Worm (Caenorhabditis elegans) whole organism, L4 larva: ENCODE data around the gene ttr-51.

ENCODE experiments used
- F49E8.2 ChIP-seq: sonication (generic microtip); optimal IDR thresholded peaks from 2 replicates; lab custom pipeline; 2016; ENCODE audit warnings: missing compliant biosample characterization, mild to moderate bottlenecking, missing genetic modification characterization, borderline replicate concordance
- T20F7.1 ChIP-seq: fragments of 200-800 bp; sonication (Bioruptor generic); optimal IDR thresholded peaks from 2 replicates; lab custom pipeline; 2018; ENCODE audit warnings: mild to moderate bottlenecking, missing genetic modification characterization, missing compliant biosample characterization
- aha-1 ChIP-seq: fragments of 150-350 bp; peaks from one replicate; lab custom pipeline; 2014; ENCODE audit warnings: missing biosample characterization, missing genetic modification characterization
- ama-1 ChIP-seq: fragments of 150-350 bp; optimal IDR thresholded peaks from 2 replicates; lab custom pipeline; 2014; ENCODE audit warnings: inconsistent platforms, mixed read lengths
- arid-1 ChIP-seq: fragments of 200-800 bp; sonication (Bioruptor generic); conservative IDR thresholded peaks from 2 replicates; pipeline ENCODE4 v1.3.6; 2022; ENCODE audit warnings: missing genetic modification reagents, missing genetic modification characterization, missing compliant biosample characterization
- ceh-20 ChIP-seq: fragments of 200-800 bp; sonication (Bioruptor generic); IDR thresholded peaks from 2 replicates; pipeline ENCODE4 v1.3.6; 2022; ENCODE audit warnings: missing genetic modification reagents, missing genetic modification characterization, missing compliant biosample characterization
- ceh-28 ChIP-seq: fragments of 150-350 bp; optimal IDR thresholded peaks from 2 replicates; lab custom pipeline; 2014; ENCODE audit warnings: missing biosample characterization, missing genetic modification reagents, missing genetic modification characterization
- ceh-62 ChIP-seq: sonication (generic microtip); optimal IDR thresholded peaks from 2 replicates; lab custom pipeline; 2017; ENCODE audit warnings: missing biosample characterization, missing genetic modification characterization
- daf-12 ChIP-seq: fragments of 150-350 bp; optimal IDR thresholded peaks from 2 replicates; lab custom pipeline; 2014; ENCODE audit warnings: missing biosample characterization, missing genetic modification reagents, missing genetic modification characterization
- daf-16 ChIP-seq, 3 experiments: sonication (generic microtip); optimal IDR thresholded peaks; 2 replicates each; lab custom pipeline; 2016 to 2017; ENCODE audit warnings: missing genetic modification characterization in 3 of 3, missing genetic modification reagents in 3 of 3, mild to moderate bottlenecking in 2 of 3, missing compliant biosample characterization in 2 of 3, missing biosample characterization in 1 of 3, moderate library complexity in 1 of 3
- daf-8 ChIP-seq: fragments of 200-800 bp; sonication (Bioruptor generic); IDR thresholded peaks from 2 replicates; pipeline ENCODE4 v1.3.6; 2022; ENCODE audit warnings: missing genetic modification characterization, missing compliant biosample characterization
- dmd-6 ChIP-seq: fragments of 200-800 bp; sonication (Bioruptor generic); IDR thresholded peaks from 2 replicates; pipeline ENCODE4 v1.3.6; 2022; ENCODE audit warnings: missing genetic modification reagents, missing genetic modification characterization, missing compliant biosample characterization
- dmd-9 ChIP-seq: fragments of 200-800 bp; sonication (Bioruptor generic); IDR thresholded peaks from 2 replicates; pipeline ENCODE4 v1.3.6; 2022; ENCODE audit warnings: missing genetic modification reagents, missing genetic modification characterization, missing compliant biosample characterization
- dve-1 ChIP-seq: sonication (generic microtip); optimal IDR thresholded peaks from 2 replicates; lab custom pipeline; 2017; ENCODE audit warnings: antibody characterized with exemption, mild to moderate bottlenecking, missing genetic modification characterization, missing compliant biosample characterization; ENCODE audit not compliant: insufficient read depth
- fkh-10 ChIP-seq: fragments of 150-350 bp; optimal IDR thresholded peaks from 2 replicates; lab custom pipeline; 2014; ENCODE audit warnings: missing biosample characterization, missing genetic modification reagents, missing genetic modification characterization
- hlh-11 ChIP-seq: fragments of 200-800 bp; sonication (Bioruptor generic); optimal IDR thresholded peaks from 2 replicates; lab custom pipeline; 2018; ENCODE audit warnings: mild to moderate bottlenecking, missing genetic modification characterization, missing compliant biosample characterization
- hlh-30 ChIP-seq: sonication (generic microtip); optimal IDR thresholded peaks from 2 replicates; lab custom pipeline; 2017; ENCODE audit warnings: antibody characterized with exemption, mild to moderate bottlenecking, missing genetic modification characterization, missing compliant biosample characterization; ENCODE audit not compliant: insufficient read depth
- hmg-1.1 ChIP-seq: fragments of 200-800 bp; sonication (Bioruptor generic); IDR thresholded peaks from 2 replicates; pipeline ENCODE4 v1.3.6; 2022; ENCODE audit warnings: missing genetic modification reagents, missing genetic modification characterization, missing compliant biosample characterization
- jun-1 ChIP-seq: fragments of 150-350 bp; optimal IDR thresholded peaks from 2 replicates; lab custom pipeline; 2014; ENCODE audit warnings: missing biosample characterization, missing genetic modification reagents, missing genetic modification characterization
- lim-7 ChIP-seq: fragments of 200-800 bp; sonication (Bioruptor generic); IDR thresholded peaks from 2 replicates; pipeline ENCODE4 v1.3.6; 2022; ENCODE audit warnings: missing genetic modification characterization, missing compliant biosample characterization
- lin-38 ChIP-seq: fragments of 200-800 bp; sonication (Bioruptor generic); IDR thresholded peaks from 2 replicates; pipeline ENCODE4 v1.3.6; 2022; ENCODE audit warnings: missing genetic modification reagents, missing genetic modification characterization, missing compliant biosample characterization
- lin-39 ChIP-seq: fragments of 150-350 bp; optimal IDR thresholded peaks from 2 replicates; lab custom pipeline; 2014; ENCODE audit warnings: missing biosample characterization, missing genetic modification reagents, missing genetic modification characterization
- lir-3 ChIP-seq: sonication (generic microtip); optimal IDR thresholded peaks from 2 replicates; lab custom pipeline; 2016; ENCODE audit warnings: mild to moderate bottlenecking, missing genetic modification characterization, missing compliant biosample characterization
- lsy-2 ChIP-seq, 2 experiments: fragments of 150-350 bp in 1 of 2; sonication (generic microtip) in 1 of 2; optimal IDR thresholded peaks; 2 replicates each; lab custom pipeline; 2014 to 2017; ENCODE audit warnings: missing biosample characterization in 2 of 2, missing genetic modification characterization in 2 of 2
- mdt-29 ChIP-seq: fragments of 200-800 bp; sonication (Bioruptor generic); IDR thresholded peaks from 2 replicates; pipeline ENCODE4 v1.3.6; 2022; ENCODE audit warnings: missing genetic modification reagents, missing genetic modification characterization, missing compliant biosample characterization
- mep-1 ChIP-seq: fragments of 150-350 bp; sonication (generic microtip); optimal IDR thresholded peaks from 3 replicates; lab custom pipeline; 2014; ENCODE audit warnings: missing biosample characterization, missing genetic modification characterization
- mxl-2 ChIP-seq: fragments of 200-800 bp; sonication (Bioruptor generic); conservative IDR thresholded peaks from 2 replicates; pipeline ENCODE4 v1.3.6; 2022; ENCODE audit warnings: missing genetic modification reagents, missing genetic modification characterization, missing compliant biosample characterization
- mxl-3 ChIP-seq: fragments of 200-800 bp; sonication (Bioruptor generic); optimal IDR thresholded peaks from 2 replicates; lab custom pipeline; 2018; ENCODE audit warnings: mild to moderate bottlenecking, missing genetic modification characterization, missing compliant biosample characterization
- nhr-10 ChIP-seq: fragments of 150-350 bp; optimal IDR thresholded peaks from 2 replicates; lab custom pipeline; 2014; ENCODE audit warnings: missing biosample characterization, missing genetic modification characterization
- nhr-111 ChIP-seq: fragments of 200-800 bp; sonication (Bioruptor generic); optimal IDR thresholded peaks from 2 replicates; lab custom pipeline; 2018; ENCODE audit warnings: mild to moderate bottlenecking, missing genetic modification characterization, missing compliant biosample characterization
- nhr-28 ChIP-seq: fragments of 150-350 bp; optimal IDR thresholded peaks from 2 replicates; lab custom pipeline; 2014; ENCODE audit warnings: missing biosample characterization, missing genetic modification characterization
- nhr-41 ChIP-seq: fragments of 200-800 bp; sonication (Bioruptor generic); IDR thresholded peaks from 2 replicates; pipeline ENCODE4 v1.3.6; 2022; ENCODE audit warnings: missing genetic modification reagents, missing genetic modification characterization, missing compliant biosample characterization
- nhr-42 ChIP-seq: fragments of 200-800 bp; sonication (Bioruptor generic); IDR thresholded peaks from 2 replicates; pipeline ENCODE4 v1.3.6; 2022; ENCODE audit warnings: missing genetic modification characterization, missing compliant biosample characterization
- nhr-48 ChIP-seq: sonication (generic microtip); optimal IDR thresholded peaks from 2 replicates; lab custom pipeline; 2016; ENCODE audit warnings: mild to moderate bottlenecking, missing genetic modification characterization, missing compliant biosample characterization
- nhr-77 ChIP-seq: fragments of 150-350 bp; optimal IDR thresholded peaks from 2 replicates; lab custom pipeline; 2014; ENCODE audit warnings: missing biosample characterization, missing genetic modification characterization
- pha-4 ChIP-seq, 2 experiments: fragments of 150-350 bp in 1 of 2; fragments of 200-800 bp in 1 of 2; sonication (Bioruptor generic) in 1 of 2; IDR thresholded peaks in 1 of 2; optimal IDR thresholded peaks in 1 of 2; 2 replicates each; pipeline versions ENCODE4 v1.3.6 to Lab custom; 2014 to 2022; ENCODE audit warnings: missing genetic modification characterization in 2 of 2, missing genetic modification reagents in 2 of 2, missing biosample characterization in 1 of 2, missing compliant biosample characterization in 1 of 2
- php-3 ChIP-seq: fragments of 200-800 bp; sonication (Bioruptor generic); IDR thresholded peaks from 2 replicates; pipeline ENCODE4 v1.3.6; 2022; ENCODE audit warnings: missing genetic modification reagents, missing genetic modification characterization, missing compliant biosample characterization
- pqm-1 ChIP-seq: sonication (generic microtip); optimal IDR thresholded peaks from 2 replicates; lab custom pipeline; 2017; ENCODE audit warnings: missing biosample characterization, missing genetic modification characterization
- rbr-2 ChIP-seq: sonication (generic microtip); optimal IDR thresholded peaks from 2 replicates; lab custom pipeline; 2016; ENCODE audit warnings: missing genotype, missing genetic modification characterization, missing compliant biosample characterization
- saeg-2 ChIP-seq: fragments of 200-800 bp; sonication (Bioruptor generic); IDR thresholded peaks from 2 replicates; pipeline ENCODE4 v1.3.6; 2022; ENCODE audit warnings: missing genetic modification reagents, missing genetic modification characterization, missing compliant biosample characterization
- set-16 ChIP-seq: fragments of 200-800 bp; sonication (Bioruptor generic); IDR thresholded peaks from 2 replicates; pipeline ENCODE4 v1.3.6; 2022; ENCODE audit warnings: missing genetic modification reagents, missing genetic modification characterization, missing compliant biosample characterization
- skn-1 ChIP-seq: fragments of 150-350 bp; optimal IDR thresholded peaks from 2 replicates; lab custom pipeline; 2014; ENCODE audit warnings: missing biosample characterization, missing genetic modification characterization
- spr-1 ChIP-seq: sonication (generic microtip); optimal IDR thresholded peaks from 2 replicates; lab custom pipeline; 2016; ENCODE audit warnings: mild to moderate bottlenecking, missing genetic modification characterization, missing compliant biosample characterization
- spr-3 ChIP-seq: fragments of 200-800 bp; sonication (Bioruptor generic); optimal IDR thresholded peaks from 2 replicates; lab custom pipeline; 2018; ENCODE audit warnings: mild to moderate bottlenecking, missing genetic modification characterization, missing compliant biosample characterization
- tag-97 ChIP-seq: fragments of 200-800 bp; sonication (Bioruptor generic); IDR thresholded peaks from 2 replicates; pipeline ENCODE4 v1.3.6; 2022; ENCODE audit warnings: missing genetic modification characterization, missing compliant biosample characterization
- vab-7 ChIP-seq: fragments of 200-800 bp; sonication (Bioruptor generic); IDR thresholded peaks from 2 replicates; pipeline ENCODE4 v1.3.6; 2022; ENCODE audit warnings: missing genetic modification reagents, missing genetic modification characterization, missing compliant biosample characterization
- zfp-2 ChIP-seq: sonication (generic microtip); optimal IDR thresholded peaks from 2 replicates; lab custom pipeline; 2016; ENCODE audit warnings: mild to moderate bottlenecking, missing genetic modification characterization, missing compliant biosample characterization
- zfp-3 ChIP-seq: fragments of 200-800 bp; sonication (Bioruptor generic); conservative IDR thresholded peaks from 2 replicates; pipeline ENCODE4 v1.3.6; 2022; ENCODE audit warnings: missing genetic modification reagents, missing genetic modification characterization, missing compliant biosample characterization
- zip-11 ChIP-seq: fragments of 200-800 bp; sonication (Bioruptor generic); IDR thresholded peaks from 2 replicates; pipeline ENCODE4 v1.3.6; 2022; ENCODE audit warnings: missing genetic modification characterization, missing compliant biosample characterization
- zip-2 ChIP-seq: fragments of 150-350 bp; optimal IDR thresholded peaks from 2 replicates; lab custom pipeline; 2014; ENCODE audit warnings: missing biosample characterization, missing genetic modification characterization
- ztf-11 ChIP-seq: fragments of 150-350 bp; optimal IDR thresholded peaks from 2 replicates; lab custom pipeline; 2014; ENCODE audit warnings: missing biosample characterization, missing genetic modification characterization

Gene ttr-51

ce11 chrIV:13297746-13298145 lies 45.6 kb upstream of the ttr-51 start, which contains the start of the genes Y67H2A.2 and micu-1 (continued):
- TF ChIP-seq ceh-20 (GFP tag; lab: Robert Waterston, UW) = 0 out of 2 replicates have a peak, but pooled peaks have one; percentile 34
- TF ChIP-seq arid-1 (GFP tag; lab: Robert Waterston, UW) = no peak
- TF ChIP-seq mxl-2 (GFP tag; lab: Robert Waterston, UW) = no peak
- TF ChIP-seq daf-8 (GFP tag; lab: Robert Waterston, UW) = no peak
- TF ChIP-seq nhr-48 (tag; lab: Kevin White, UChicago) = peak; percentile 16
- TF ChIP-seq zfp-2 (tag; lab: Kevin White, UChicago) = no peak
- TF ChIP-seq lin-38 (GFP tag; lab: Robert Waterston, UW) = peak; percentile 99
- no peak for TF ChIP-seq pha-4 (GFP tag; IDR thresholded peaks at IDR 0.05; lab: Robert Waterston, UW)
- TF ChIP-seq pha-4 (tag; optimal IDR thresholded peaks at IDR 0.05; lab: Kevin White, UChicago) = no peak
- TF ChIP-seq tag-97 = no peak
- TF ChIP-seq dmd-6 = peak; percentile 57
- TF ChIP-seq ztf-11 (tag; lab: Kevin White, UChicago) = no peak
- no peak for TF ChIP-seq set-16 (GFP tag; lab: Robert Waterston, UW)
- TF ChIP-seq dmd-9 (GFP tag; lab: Robert Waterston, UW) = no peak
- peak; percentile 49 for TF ChIP-seq hlh-11 (tag; lab: Kevin White, UChicago)
- no peak for TF ChIP-seq daf-16 (GFP tag; optimal IDR thresholded peaks at IDR 0.05; lab: Kevin White, UChicago)
- peak; percentile 20 for TF ChIP-seq daf-16 (tag; optimal IDR thresholded peaks at IDR 0.05; lab: Kevin White, UChicago)
- peak; percentile 70 for TF ChIP-seq hmg-1.1 (GFP tag; lab: Robert Waterston, UW)
- TF ChIP-seq nhr-41 (GFP tag; lab: Robert Waterston, UW) = no peak
- no peak for TF ChIP-seq nhr-10
- no peak for TF ChIP-seq php-3
- TF ChIP-seq ceh-62 (tag; lab: Kevin White, UChicago) = no peak
- TF ChIP-seq lir-3 (tag; lab: Kevin White, UChicago) = no peak
- TF ChIP-seq nhr-77 (tag; lab: Kevin White, UChicago) = peak; percentile 18
- TF ChIP-seq nhr-28 (tag; lab: Kevin White, UChicago) = peak; percentile 23
- peak; percentile 31 for TF ChIP-seq dve-1 (tag; lab: Kevin White, UChicago)
- TF ChIP-seq pqm-1 (tag; lab: Kevin White, UChicago) = no peak
- no peak for TF ChIP-seq jun-1 (tag; lab: Kevin White, UChicago)
- TF ChIP-seq spr-3 = peak; percentile 41
- TF ChIP-seq zip-11 (GFP tag; lab: Robert Waterston, UW) = no peak
- TF ChIP-seq lsy-2 (tag; optimal IDR thresholded peaks at IDR 0.05; lab: Kevin White, UChicago) = peak; percentile 38 to 73
- no peak for TF ChIP-seq T20F7.1
- TF ChIP-seq mep-1 (tag; lab: Kevin White, UChicago) = peak; percentile 57
- TF ChIP-seq skn-1 (tag; lab: Kevin White, UChicago) = no peak
- TF ChIP-seq zfp-3 (GFP tag; lab: Robert Waterston, UW) = peak; percentile 25; the same call in 1 of the 2 replicates
- TF ChIP-seq spr-1 = no peak
- peak; percentile 98 for TF ChIP-seq aha-1
- no peak for TF ChIP-seq daf-12 (tag; lab: Kevin White, UChicago)
- no peak for TF ChIP-seq ama-1
- TF ChIP-seq ceh-28 (tag; lab: Kevin White, UChicago) = no peak
- TF ChIP-seq nhr-111 = no peak
- TF ChIP-seq F49E8.2 (tag; lab: Kevin White, UChicago) = no peak
- TF ChIP-seq zip-2 (tag; lab: Kevin White, UChicago) = no peak
- no peak for TF ChIP-seq saeg-2 (GFP tag; lab: Robert Waterston, UW)
- TF ChIP-seq rbr-2 = peak; percentile 60
- TF ChIP-seq lim-7 = no peak
- TF ChIP-seq nhr-42 (GFP tag; lab: Robert Waterston, UW) = no peak
- TF ChIP-seq vab-7 (GFP tag; lab: Robert Waterston, UW) = no peak
- no peak for TF ChIP-seq mdt-29 (GFP tag; lab: Robert Waterston, UW)
- peak; percentile 62 for TF ChIP-seq fkh-10 (GFP tag; lab: Kevin White, UChicago)
- peak; percentile 38 for TF ChIP-seq mxl-3
- TF ChIP-seq hlh-30 (tag; lab: Kevin White, UChicago) = peak; percentile 45
- TF ChIP-seq lin-39 (tag; lab: Kevin White, UChicago) = no peak
